Worm (Caenorhabditis elegans) whole organism, young adult: ENCODE data around the gene syx-4.

ENCODE experiments used
- C17E4.6 ChIP-seq: fragments of 200-800 bp; sonication (Bioruptor generic); IDR thresholded peaks from 2 replicates; pipeline ENCODE4 v1.3.6; 2022; ENCODE audit warnings: missing genetic modification reagents, missing genetic modification characterization, missing compliant biosample characterization
- F22D6.2 ChIP-seq: sonication (generic microtip); optimal IDR thresholded peaks from 2 replicates; lab custom pipeline; 2016; ENCODE audit warnings: mild to moderate bottlenecking, missing genetic modification characterization, missing compliant biosample characterization
- F33H1.4 ChIP-seq: fragments of 200-800 bp; sonication (Bioruptor generic); IDR thresholded peaks from 2 replicates; pipeline ENCODE4 v1.3.6; 2022; ENCODE audit warnings: missing genetic modification reagents, missing genetic modification characterization, missing compliant biosample characterization
- F39B2.1 ChIP-seq: fragments of 200-800 bp; sonication (Bioruptor generic); IDR thresholded peaks from 2 replicates; pipeline ENCODE4 v1.3.6; 2022; ENCODE audit warnings: missing genetic modification reagents, missing genetic modification characterization, missing compliant biosample characterization
- T26A5.8 ChIP-seq: sonication (generic microtip); optimal IDR thresholded peaks from 2 replicates; lab custom pipeline; 2016; ENCODE audit warnings: missing genetic modification characterization, missing compliant biosample characterization
- ama-1 ChIP-seq, 3 experiments: fragments of 150-350 bp in 1 of 3; sonication (generic microtip) in 2 of 3; optimal IDR thresholded peaks; 2 replicates each; lab custom pipeline; 2014 to 2018; ENCODE audit warnings: missing biosample characterization in 2 of 3, missing genetic modification characterization in 2 of 3, missing genetic modification reagents in 2 of 3
- aptf-2 ChIP-seq: fragments of 200-800 bp; sonication (Bioruptor generic); conservative IDR thresholded peaks from 2 replicates; pipeline ENCODE4 v1.3.6; 2022; ENCODE audit warnings: missing genetic modification reagents, missing genetic modification characterization, missing compliant biosample characterization
- athp-1 ChIP-seq: sonication (generic microtip); optimal IDR thresholded peaks from 2 replicates; lab custom pipeline; 2017; ENCODE audit warnings: mild to moderate bottlenecking, missing genetic modification characterization, missing compliant biosample characterization
- bed-2 ChIP-seq: fragments of 200-800 bp; sonication (Bioruptor generic); IDR thresholded peaks from 2 replicates; pipeline ENCODE4 v1.3.6; 2022; ENCODE audit warnings: missing genetic modification reagents, missing genetic modification characterization, missing compliant biosample characterization
- ccch-3 ChIP-seq: fragments of 200-800 bp; sonication (Bioruptor generic); optimal IDR thresholded peaks from 2 replicates; lab custom pipeline; 2018; ENCODE audit warnings: mild to moderate bottlenecking, missing genetic modification characterization, missing compliant biosample characterization
- cebp-2 ChIP-seq: fragments of 200-800 bp; sonication (Bioruptor generic); IDR thresholded peaks from 2 replicates; pipeline ENCODE4 v1.3.6; 2022; ENCODE audit warnings: missing genetic modification characterization, missing compliant biosample characterization
- ceh-100 ChIP-seq: fragments of 200-800 bp; sonication (Bioruptor generic); IDR thresholded peaks from 2 replicates; pipeline ENCODE4 v1.3.6; 2022; ENCODE audit warnings: missing genetic modification reagents, missing genetic modification characterization, missing compliant biosample characterization
- ceh-58 ChIP-seq: fragments of 200-800 bp; sonication (Bioruptor generic); IDR thresholded peaks from 2 replicates; pipeline ENCODE4 v1.3.6; 2022; ENCODE audit warnings: missing genetic modification characterization, missing compliant biosample characterization
- chd-7 ChIP-seq: sonication (generic microtip); optimal IDR thresholded peaks from 2 replicates; lab custom pipeline; 2016; ENCODE audit warnings: mild to moderate bottlenecking, missing genetic modification characterization, moderate library complexity, missing compliant biosample characterization
- dox-1 ChIP-seq: fragments of 200-800 bp; sonication (Bioruptor generic); IDR thresholded peaks from 2 replicates; pipeline ENCODE4 v1.3.6; 2022; ENCODE audit warnings: missing genetic modification reagents, missing genetic modification characterization, missing compliant biosample characterization
- dpff-1 ChIP-seq: sonication (generic microtip); optimal IDR thresholded peaks from 2 replicates; lab custom pipeline; 2017; ENCODE audit warnings: mild to moderate bottlenecking, missing genetic modification characterization, missing compliant biosample characterization
- dpl-1 ChIP-seq: fragments of 150-350 bp; optimal IDR thresholded peaks from 2 replicates; lab custom pipeline; 2014; ENCODE audit warnings: missing biosample characterization, missing genetic modification reagents, missing genetic modification characterization
- ekl-4 ChIP-seq: fragments of 200-800 bp; sonication (Bioruptor generic); IDR thresholded peaks from 2 replicates; pipeline ENCODE4 v1.3.6; 2022; ENCODE audit warnings: missing genetic modification reagents, missing genetic modification characterization, missing compliant biosample characterization
- gei-17 ChIP-seq: fragments of 200-800 bp; sonication (Bioruptor generic); optimal IDR thresholded peaks from 2 replicates; lab custom pipeline; 2018; ENCODE audit warnings: mild to moderate bottlenecking, missing genetic modification characterization, missing compliant biosample characterization
- hrde-1 ChIP-seq: sonication (generic microtip); optimal IDR thresholded peaks from 2 replicates; lab custom pipeline; 2016; ENCODE audit warnings: missing genetic modification characterization, mild to moderate bottlenecking, missing compliant biosample characterization, moderate library complexity, missing genotype, missing genetic modification reagents, borderline replicate concordance
- lin-35 ChIP-seq, 3 experiments: fragments of 150-350 bp in 2 of 3; sonication (generic microtip) in 1 of 3; optimal IDR thresholded peaks; 2 replicates each; lab custom pipeline; 2014 to 2018; ENCODE audit warnings: missing biosample characterization in 3 of 3, missing genetic modification characterization in 3 of 3, missing genetic modification reagents in 3 of 3
- mcd-1 ChIP-seq: fragments of 200-800 bp; sonication (Bioruptor generic); IDR thresholded peaks from 2 replicates; pipeline ENCODE4 v1.3.6; 2022; ENCODE audit warnings: missing genetic modification reagents, missing genetic modification characterization, missing compliant biosample characterization
- mxl-1 ChIP-seq: sonication (generic microtip); optimal IDR thresholded peaks from 2 replicates; lab custom pipeline; 2016; ENCODE audit warnings: missing genetic modification characterization, missing compliant biosample characterization
- nhr-120 ChIP-seq: fragments of 200-800 bp; sonication (Bioruptor generic); IDR thresholded peaks from 2 replicates; pipeline ENCODE4 v1.3.6; 2022; ENCODE audit warnings: missing genetic modification characterization, missing compliant biosample characterization
- nhr-27 ChIP-seq: fragments of 200-800 bp; sonication (Bioruptor generic); optimal IDR thresholded peaks from 2 replicates; lab custom pipeline; 2018; ENCODE audit warnings: mild to moderate bottlenecking, missing genetic modification characterization, moderate library complexity, missing compliant biosample characterization
- nhr-90 ChIP-seq: sonication (generic microtip); optimal IDR thresholded peaks from 2 replicates; lab custom pipeline; 2016; ENCODE audit warnings: missing genotype, mild to moderate bottlenecking, missing genetic modification characterization, missing compliant biosample characterization
- rcor-1 ChIP-seq: fragments of 200-800 bp; sonication (Bioruptor generic); IDR thresholded peaks from 2 replicates; pipeline ENCODE4 v1.3.6; 2022; ENCODE audit warnings: missing genetic modification reagents, missing genetic modification characterization, missing compliant biosample characterization
- rec-8 ChIP-seq, 2 experiments: sonication (generic microtip); optimal IDR thresholded peaks; 2 replicates each; lab custom pipeline; 2016; ENCODE audit warnings: mild to moderate bottlenecking in 2 of 2, missing genetic modification characterization in 2 of 2, missing genetic modification reagents in 2 of 2, missing genotype in 2 of 2, missing biosample characterization in 1 of 2, missing compliant biosample characterization in 1 of 2, moderate library complexity in 1 of 2
- repo-1 ChIP-seq: sonication (generic microtip); optimal IDR thresholded peaks from 2 replicates; lab custom pipeline; 2017; ENCODE audit warnings: mild to moderate bottlenecking, missing genetic modification characterization, missing compliant biosample characterization
- sptf-2 ChIP-seq: fragments of 200-800 bp; sonication (Bioruptor generic); optimal IDR thresholded peaks from 2 replicates; lab custom pipeline; 2018; ENCODE audit warnings: mild to moderate bottlenecking, missing genetic modification characterization, missing compliant biosample characterization
- tbx-9 ChIP-seq: sonication (generic microtip); optimal IDR thresholded peaks from 2 replicates; lab custom pipeline; 2016; ENCODE audit warnings: borderline replicate concordance, missing genetic modification characterization, inconsistent platforms, missing compliant biosample characterization
- unc-62 ChIP-seq: fragments of 150-350 bp; optimal IDR thresholded peaks from 2 replicates; lab custom pipeline; 2014; ENCODE audit warnings: missing biosample characterization, missing genetic modification reagents, missing genetic modification characterization
- xnd-1 ChIP-seq: sonication (generic microtip); optimal IDR thresholded peaks from 2 replicates; lab custom pipeline; 2016; ENCODE audit warnings: missing genotype, missing genetic modification reagents, missing genetic modification characterization, missing compliant biosample characterization
- zim-3 ChIP-seq: sonication (generic microtip); optimal IDR thresholded peaks from 2 replicates; lab custom pipeline; 2017; ENCODE audit warnings: mild to moderate bottlenecking, missing genetic modification characterization, moderate library complexity, missing compliant biosample characterization
- ztf-28 ChIP-seq: fragments of 200-800 bp; sonication (Bioruptor generic); IDR thresholded peaks from 2 replicates; pipeline ENCODE4 v1.3.6; 2022; ENCODE audit warnings: missing genetic modification reagents, missing genetic modification characterization, missing compliant biosample characterization
- ztf-3 ChIP-seq: fragments of 200-800 bp; sonication (Bioruptor generic); optimal IDR thresholded peaks from 2 replicates; lab custom pipeline; 2018; ENCODE audit warnings: mild to moderate bottlenecking, missing genetic modification characterization, missing compliant biosample characterization

Gene syx-4

DNA sequence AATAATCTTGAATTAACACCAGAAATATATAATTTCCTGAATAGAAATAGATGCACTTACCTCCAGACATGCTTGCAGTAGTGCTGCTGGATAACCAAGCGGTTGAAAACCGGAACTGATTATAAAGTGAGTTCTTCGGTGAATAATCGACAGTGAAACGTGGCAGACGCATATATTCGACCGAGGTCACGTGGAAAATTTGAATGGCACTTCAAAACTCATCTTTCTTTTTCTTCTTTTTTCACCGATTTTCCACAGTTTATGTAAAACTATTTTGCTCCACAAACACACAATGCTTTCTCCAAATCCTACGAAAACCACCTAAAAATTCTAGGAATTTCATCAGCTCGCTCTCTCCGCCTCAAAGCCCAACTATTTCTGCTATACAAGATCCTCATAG lies 3.1 kb downstream of the syx-4 start, which contains the start of gene ant-1.4:
TSS of gene ant-1.4 (minus strand) at position 101 of the 400 bp plus-strand sequence.
- TF ChIP-seq F22D6.2 (tag; lab: Kevin White, UChicago) (no peak), nhr-27 (no peak), rcor-1 (no peak)

DNA sequence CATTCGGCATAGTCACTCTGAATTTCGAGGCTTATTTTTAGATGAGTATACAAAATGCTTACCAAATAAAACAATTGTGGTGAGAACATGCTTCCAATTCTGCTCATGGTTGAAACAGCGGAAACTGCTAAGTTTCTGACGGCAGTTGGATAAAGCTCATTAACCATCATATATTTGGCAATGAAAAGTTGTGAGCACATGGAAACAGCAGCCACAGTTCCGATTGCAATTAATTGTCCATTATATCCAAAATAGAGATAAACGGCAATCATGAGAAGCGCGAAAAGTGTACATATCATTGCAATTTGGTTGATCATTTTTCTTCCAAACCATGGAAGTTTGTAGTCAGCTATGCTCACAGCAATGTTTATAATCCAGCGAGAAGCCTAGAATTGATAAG lies 4.1 kb downstream of the syx-4 start:
- TF ChIP-seq hrde-1 (tag; lab: Kevin White, UChicago): no peak
- TF ChIP-seq cebp-2 (GFP tag; lab: Robert Waterston, UW): no peak
- TF ChIP-seq F22D6.2 (tag; lab: Kevin White, UChicago): no peak
- TF ChIP-seq bed-2 (GFP tag; lab: Robert Waterston, UW): no peak
- no peak for TF ChIP-seq repo-1 (tag; lab: Kevin White, UChicago)
- no peak for TF ChIP-seq lin-35 (GFP tag; optimal IDR thresholded peaks at IDR 0.05; lab: Kevin White, UChicago)
- TF ChIP-seq chd-7 (tag; lab: Kevin White, UChicago): no peak
- TF ChIP-seq mxl-1 (tag; lab: Kevin White, UChicago): no peak
- no peak for TF ChIP-seq zim-3 (tag; lab: Kevin White, UChicago)
- no peak for TF ChIP-seq nhr-90 (tag; lab: Kevin White, UChicago)
- TF ChIP-seq athp-1 (tag; lab: Kevin White, UChicago): no peak
- TF ChIP-seq aptf-2 (GFP tag; lab: Robert Waterston, UW): no peak

DNA sequence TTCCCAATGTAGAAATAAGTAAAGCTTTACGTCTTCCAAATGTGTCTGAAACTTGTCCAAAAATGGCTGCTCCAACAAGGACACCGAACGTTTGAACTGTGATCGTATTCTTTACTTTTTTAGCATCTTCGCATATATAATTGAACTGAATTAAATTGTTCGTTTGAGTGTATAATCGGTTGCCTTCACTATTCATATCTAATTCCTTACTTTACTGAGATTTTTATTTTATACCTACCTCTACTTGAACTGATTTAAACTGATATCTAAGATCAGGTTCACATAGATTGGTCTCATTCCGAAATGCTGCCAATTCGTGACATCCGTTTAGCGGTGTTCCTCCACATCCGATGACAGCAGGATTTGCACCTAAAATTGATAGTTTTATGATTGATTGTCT lies 5.3 kb downstream of the syx-4 start:
- TF ChIP-seq dox-1 (GFP tag; lab: Robert Waterston, UW) (no peak), gei-17 (GFP tag; lab: Kevin White, UChicago) (no peak), hrde-1 (tag; lab: Kevin White, UChicago) (no peak), C17E4.6 (no peak), ama-1 (optimal IDR thresholded peaks at IDR 0.05; lab: Kevin White, UChicago) (no peak), ama-1 (GFP tag; optimal IDR thresholded peaks at IDR 0.05; lab: Kevin White, UChicago) (no peak), ccch-3 (GFP tag; lab: Kevin White, UChicago) (no peak), dpff-1 (tag; lab: Kevin White, UChicago) (no peak), rec-8 (tag; optimal IDR thresholded peaks at IDR 0.05; lab: Kevin White, UChicago) (no peak)

DNA sequence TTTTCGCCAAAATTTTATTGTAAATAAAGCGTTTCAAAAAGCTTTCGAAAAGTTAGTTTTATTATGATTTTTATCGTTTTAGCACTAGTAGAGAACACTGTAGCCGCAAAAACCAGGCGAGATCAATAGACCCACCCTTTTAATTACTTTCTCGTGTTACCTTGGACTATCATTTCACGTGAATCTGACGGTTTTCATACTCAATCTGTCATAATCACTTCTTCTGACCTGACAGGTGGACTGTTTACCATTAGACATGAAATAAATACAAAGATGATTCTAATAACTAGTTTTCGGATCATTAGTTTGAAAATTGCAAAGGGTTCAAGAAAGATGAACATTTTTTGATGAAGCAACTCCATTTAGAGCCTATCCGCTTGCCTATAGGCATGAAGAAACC lies 6.0 kb downstream of the syx-4 start:
- TF ChIP-seq unc-62 (GFP tag; lab: Kevin White, UChicago) (peak; percentile 43), F39B2.1 (GFP tag; lab: Robert Waterston, UW) (no peak)
- TF ChIP-seq, all 124 proteins: peak for 1

DNA sequence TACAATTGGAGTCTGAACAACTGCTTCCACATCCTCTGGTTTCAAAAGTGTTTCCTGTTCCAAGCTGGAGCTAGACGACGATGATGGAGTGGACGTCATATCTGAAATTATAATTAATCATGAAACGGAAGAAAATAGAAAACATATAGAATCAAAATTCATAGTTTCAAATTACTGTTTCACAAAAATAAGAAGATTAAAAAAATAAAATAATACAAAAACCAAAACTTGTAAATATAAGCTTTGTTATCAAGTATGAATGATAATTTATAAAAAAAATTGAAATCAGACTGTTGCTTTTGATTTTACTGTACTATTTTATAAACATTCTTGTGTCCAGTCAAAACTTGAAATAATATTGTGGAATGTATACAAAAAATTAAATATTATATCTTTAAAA lies 6.6 kb downstream of the syx-4 start, which contains the start of gene str-176:
TSS of gene str-176 (minus strand) at position 101 of the 400 bp plus-strand sequence.
- no peak for TF ChIP-seq xnd-1
- TF ChIP-seq gei-17 (GFP tag; lab: Kevin White, UChicago): no peak
- TF ChIP-seq rec-8 (tag; optimal IDR thresholded peaks at IDR 0.05; lab: Kevin White, UChicago): no peak
- no peak for TF ChIP-seq ztf-28 (GFP tag; lab: Robert Waterston, UW)
- TF ChIP-seq T26A5.8 (tag; lab: Kevin White, UChicago): no peak
- TF ChIP-seq ceh-100: no peak
- no peak for TF ChIP-seq nhr-120 (GFP tag; lab: Robert Waterston, UW)
- TF ChIP-seq sptf-2 (GFP tag; lab: Kevin White, UChicago): no peak
- no peak for TF ChIP-seq ekl-4 (GFP tag; lab: Robert Waterston, UW)
- TF ChIP-seq athp-1 (tag; lab: Kevin White, UChicago): no peak
- no peak for TF ChIP-seq dpl-1 (GFP tag; lab: Kevin White, UChicago)
- TF ChIP-seq ztf-3 (GFP tag; lab: Kevin White, UChicago): no peak
- no peak for TF ChIP-seq tbx-9
- TF ChIP-seq ceh-58: no peak
- TF ChIP-seq mcd-1 (GFP tag; lab: Robert Waterston, UW): no peak
- TF ChIP-seq F33H1.4 (GFP tag; lab: Robert Waterston, UW): no peak
